Fruit fly (Drosophila melanogaster) whole organism, embryonic: ENCODE results near the gene CG7156.

Experiments
- Abd-B ChIP-seq: fragments of 200-800 bp; sonication (Bioruptor generic); optimal IDR thresholded peaks from 2 replicates; lab custom pipeline; 2018; ENCODE audit warnings: missing biosample characterization, mild to moderate bottlenecking, missing genetic modification characterization, moderate library complexity
- Awh ChIP-seq: fragments of 200-800 bp; sonication (Bioruptor generic); IDR thresholded peaks from 2 replicates; pipeline ENCODE4, ENCODE4 v1.3.6; 2022; ENCODE audit warnings: missing biosample characterization, missing genetic modification characterization
- CG10274 ChIP-seq: fragments of 200-800 bp; sonication (Bioruptor generic); optimal IDR thresholded peaks from 3 replicates; lab custom pipeline; 2017; ENCODE audit warnings: missing biosample characterization, mild to moderate bottlenecking, missing genetic modification characterization
- CG10366 ChIP-seq: fragments of 200-800 bp; sonication (Bioruptor generic); IDR thresholded peaks from 2 replicates; pipeline ENCODE4 v1.3.6; 2022; ENCODE audit warnings: missing biosample characterization, missing genetic modification characterization
- CG10431 ChIP-seq: fragments of 200-800 bp; sonication (Bioruptor generic); optimal IDR thresholded peaks from 3 replicates; lab custom pipeline; 2018; ENCODE audit warnings: missing biosample characterization, mild to moderate bottlenecking, missing genetic modification characterization
- CG11560 ChIP-seq: fragments of 200-800 bp; sonication (Bioruptor generic); IDR thresholded peaks from 3 replicates; pipeline ENCODE4 v1.3.6; 2022; ENCODE audit warnings: missing biosample characterization, missing genetic modification characterization
- CG11696 ChIP-seq: fragments of 200-800 bp; sonication (Bioruptor generic); IDR thresholded peaks from 2 replicates; pipeline ENCODE4 v1.3.6; 2022; ENCODE audit warnings: missing biosample characterization, missing genetic modification characterization
- CG12104 ChIP-seq: fragments of 200-800 bp; sonication (Bioruptor generic); optimal IDR thresholded peaks from 3 replicates; lab custom pipeline; 2016; ENCODE audit warnings: missing biosample characterization, missing genetic modification characterization
- CG12744 ChIP-seq: fragments of 200-800 bp; sonication (Bioruptor generic); optimal IDR thresholded peaks from 2 replicates; lab custom pipeline; 2016; ENCODE audit warnings: missing biosample characterization, missing genetic modification characterization
- CG14710 ChIP-seq: fragments of 200-800 bp; sonication (Bioruptor generic); optimal IDR thresholded peaks from 3 replicates; lab custom pipeline; 2019; ENCODE audit warnings: missing biosample characterization, mild to moderate bottlenecking, missing genetic modification characterization, moderate library complexity
- CG15011 ChIP-seq: fragments of 200-800 bp; sonication (Bioruptor generic); optimal IDR thresholded peaks from 3 replicates; lab custom pipeline; 2018; ENCODE audit warnings: missing biosample characterization, mild to moderate bottlenecking, missing genetic modification characterization
- CG18011 ChIP-seq: fragments of 200-800 bp; sonication (Bioruptor generic); optimal IDR thresholded peaks from 2 replicates; lab custom pipeline; 2017; ENCODE audit warnings: missing biosample characterization, missing genetic modification characterization, mild to moderate bottlenecking, moderate library complexity, missing genotype
- CG18599 ChIP-seq: fragments of 200-800 bp; sonication (Bioruptor generic); optimal IDR thresholded peaks from 3 replicates; lab custom pipeline; 2017; ENCODE audit warnings: missing biosample characterization, missing genetic modification characterization, mild to moderate bottlenecking, moderate library complexity, missing genetic modification reagents
- CG2199 ChIP-seq: fragments of 200-800 bp; sonication (Bioruptor generic); IDR thresholded peaks from 3 replicates; pipeline ENCODE4 v1.3.6; 2022; ENCODE audit warnings: missing biosample characterization, missing genetic modification characterization
- CG5245 ChIP-seq: fragments of 200-800 bp; sonication (Bioruptor generic); optimal IDR thresholded peaks from 3 replicates; lab custom pipeline; 2016; ENCODE audit warnings: missing biosample characterization, missing genetic modification characterization
- CG8290 ChIP-seq, 3 experiments: fragments of 200-800 bp; sonication (Bioruptor generic); optimal IDR thresholded peaks; 2 replicates each; lab custom pipeline; 2016 to 2019; ENCODE audit warnings: missing biosample characterization in 3 of 3, missing genetic modification characterization in 3 of 3, mild to moderate bottlenecking in 2 of 3, moderate library complexity in 1 of 3
- CG8478 ChIP-seq: fragments of >200 bp; optimal IDR thresholded peaks from 2 replicates; lab custom pipeline; 2018
- CG9609 ChIP-seq: fragments of 200-800 bp; sonication (Bioruptor generic); optimal IDR thresholded peaks from 3 replicates; lab custom pipeline; 2016; ENCODE audit warnings: missing biosample characterization, missing genetic modification characterization
- CTCF ChIP-seq: fragments of 200-800 bp; sonication (Bioruptor generic); optimal IDR thresholded peaks from 2 replicates; lab custom pipeline; 2017; ENCODE audit warnings: missing biosample characterization, mild to moderate bottlenecking, missing genetic modification characterization, moderate library complexity
- E2f2 ChIP-seq: fragments of 200-800 bp; sonication (Bioruptor generic); IDR thresholded peaks from 2 replicates; pipeline ENCODE4 v1.3.6; 2022; ENCODE audit warnings: missing biosample characterization, missing genetic modification characterization
- HmgD ChIP-seq: fragments of 200-800 bp; sonication (Bioruptor generic); optimal IDR thresholded peaks from 3 replicates; lab custom pipeline; 2016; ENCODE audit warnings: missing biosample characterization, missing genetic modification characterization
- Hr78 ChIP-seq, 2 experiments: fragments of 200-800 bp in 1 of 2; fragments of >200 bp in 1 of 2; sonication (Bioruptor generic) in 1 of 2; optimal IDR thresholded peaks; 2 replicates each; lab custom pipeline; 2017 to 2019; ENCODE audit warnings: missing biosample characterization in 2 of 2, missing genetic modification characterization in 2 of 2, mild to moderate bottlenecking in 1 of 2, moderate library complexity in 1 of 2
- PHDP ChIP-seq: fragments of 200-800 bp; sonication (Bioruptor generic); optimal IDR thresholded peaks from 3 replicates; lab custom pipeline; 2018; ENCODE audit warnings: missing biosample characterization, mild to moderate bottlenecking, missing genetic modification characterization, moderate library complexity
- Scr ChIP-seq: fragments of 200-800 bp; sonication (Bioruptor generic); IDR thresholded peaks from 2 replicates; pipeline ENCODE4 v1.3.6; 2022; ENCODE audit warnings: missing biosample characterization, missing genetic modification characterization; ENCODE audit not compliant: partially characterized antibody
- ab ChIP-seq: fragments of 200-800 bp; sonication (Bioruptor generic); optimal IDR thresholded peaks from 2 replicates; lab custom pipeline; 2016; ENCODE audit warnings: missing biosample characterization, missing genetic modification characterization
- cato ChIP-seq: fragments of 200-800 bp; sonication (Bioruptor generic); optimal IDR thresholded peaks from 2 replicates; lab custom pipeline; 2016; ENCODE audit warnings: missing biosample characterization, missing genetic modification characterization, borderline replicate concordance
- chm ChIP-seq: fragments of 200-800 bp; sonication (Bioruptor generic); IDR thresholded peaks from 2 replicates; pipeline ENCODE4 v1.3.6; 2022; ENCODE audit warnings: missing biosample characterization, missing genetic modification characterization
- dan ChIP-seq: fragments of 200-800 bp; sonication (Bioruptor generic); IDR thresholded peaks from 2 replicates; pipeline ENCODE4 v1.3.6; 2022; ENCODE audit warnings: missing biosample characterization, missing genetic modification characterization
- eve ChIP-seq, 2 experiments: fragments of >200 bp; optimal IDR thresholded peaks; 2 replicates each; lab custom pipeline; 2017; ENCODE audit warnings: missing biosample characterization in 2 of 2, missing genetic modification characterization in 2 of 2
- fd3F ChIP-seq: fragments of 200-800 bp; sonication (Bioruptor generic); optimal IDR thresholded peaks from 2 replicates; lab custom pipeline; 2018; ENCODE audit warnings: missing biosample characterization, mild to moderate bottlenecking, missing genetic modification characterization, moderate library complexity
- gcm2 ChIP-seq: fragments of 200-800 bp; sonication (Bioruptor generic); optimal IDR thresholded peaks from 2 replicates; lab custom pipeline; 2016; ENCODE audit warnings: missing biosample characterization, missing genetic modification characterization
- gem ChIP-seq: fragments of 200-800 bp; sonication (Bioruptor generic); optimal IDR thresholded peaks from 2 replicates; lab custom pipeline; 2019; ENCODE audit warnings: missing biosample characterization, mild to moderate bottlenecking, missing genetic modification characterization, moderate library complexity
- gfzf ChIP-seq: fragments of 200-800 bp; sonication (Bioruptor generic); optimal IDR thresholded peaks from 2 replicates; lab custom pipeline; 2016; ENCODE audit warnings: missing biosample characterization, mild to moderate bottlenecking, missing genetic modification characterization, moderate library complexity
- grau ChIP-seq: fragments of 200-800 bp; optimal IDR thresholded peaks from 3 replicates; lab custom pipeline; 2019; ENCODE audit warnings: missing biosample characterization, mild to moderate bottlenecking, missing genetic modification characterization, moderate library complexity
- ham ChIP-seq: fragments of 200-800 bp; sonication (Bioruptor generic); IDR thresholded peaks from 2 replicates; pipeline ENCODE4 v1.3.6; 2022; ENCODE audit warnings: missing biosample characterization, missing genetic modification characterization
- hb ChIP-seq: fragments of 200-800 bp; sonication (Bioruptor generic); IDR thresholded peaks from 3 replicates; pipeline ENCODE4 v1.3.6; 2022; ENCODE audit warnings: missing biosample characterization, missing genetic modification characterization; ENCODE audit not compliant: partially characterized antibody
- lbe ChIP-seq: fragments of 200-800 bp; sonication (Bioruptor generic); optimal IDR thresholded peaks from 2 replicates; lab custom pipeline; 2016; ENCODE audit warnings: missing biosample characterization, mild to moderate bottlenecking, missing genetic modification characterization
- luna ChIP-seq: fragments of 200-800 bp; sonication (Bioruptor generic); optimal IDR thresholded peaks from 2 replicates; lab custom pipeline; 2016; ENCODE audit warnings: missing biosample characterization, missing genetic modification characterization
- org-1 ChIP-seq: fragments of 200-800 bp; sonication (Bioruptor generic); optimal IDR thresholded peaks from 2 replicates; lab custom pipeline; 2017; ENCODE audit warnings: missing biosample characterization, missing genetic modification characterization
- pros ChIP-seq: fragments of 200-800 bp; sonication (Bioruptor generic); optimal IDR thresholded peaks from 3 replicates; lab custom pipeline; 2019; ENCODE audit warnings: missing biosample characterization, mild to moderate bottlenecking, missing genetic modification characterization, moderate library complexity
- pum ChIP-seq: fragments of 200-800 bp; sonication (Bioruptor generic); optimal IDR thresholded peaks from 2 replicates; lab custom pipeline; 2016; ENCODE audit warnings: missing biosample characterization, missing genetic modification characterization
- ro ChIP-seq: fragments of 200-800 bp; sonication (Bioruptor generic); IDR thresholded peaks from 2 replicates; pipeline ENCODE4 v1.3.6; 2022; ENCODE audit warnings: missing biosample characterization, missing genetic modification characterization
- sob ChIP-seq: fragments of 200-800 bp; sonication (Bioruptor generic); IDR thresholded peaks from 2 replicates; pipeline ENCODE4 v1.3.6; 2022; ENCODE audit warnings: missing biosample characterization, missing genetic modification characterization
- tap ChIP-seq: fragments of 200-800 bp; optimal IDR thresholded peaks from 3 replicates; lab custom pipeline; 2019; ENCODE audit warnings: missing biosample characterization, mild to moderate bottlenecking, missing genetic modification characterization, moderate library complexity
- tgo ChIP-seq: fragments of 200-800 bp; sonication (Bioruptor generic); IDR thresholded peaks from 3 replicates; pipeline ENCODE4 v1.3.6; 2022; ENCODE audit warnings: missing biosample characterization, missing genetic modification characterization
- tll ChIP-seq, 2 experiments: fragments of 200-800 bp in 1 of 2; fragments of >200 bp in 1 of 2; sonication (Bioruptor generic) in 1 of 2; optimal IDR thresholded peaks; 2 replicates each; lab custom pipeline; 2017 to 2019; ENCODE audit warnings: missing biosample characterization in 2 of 2, missing genetic modification characterization in 2 of 2, mild to moderate bottlenecking in 1 of 2, moderate library complexity in 1 of 2
- tna ChIP-seq: fragments of 200-800 bp; sonication (Bioruptor generic); IDR thresholded peaks from 2 replicates; pipeline ENCODE4 v1.3.6; 2022; ENCODE audit warnings: missing biosample characterization, missing genetic modification characterization; ENCODE audit not compliant: partially characterized antibody
- trh ChIP-seq: fragments of 200-800 bp; sonication (Bioruptor generic); optimal IDR thresholded peaks from 2 replicates; lab custom pipeline; 2016; ENCODE audit warnings: missing biosample characterization, missing genetic modification characterization
- z ChIP-seq: fragments of 200-800 bp; sonication (Bioruptor generic); IDR thresholded peaks from 3 replicates; pipeline ENCODE4 v1.3.6; 2022; ENCODE audit warnings: missing biosample characterization, missing genetic modification characterization

CG7156 gene

dm6 chr3R:18244171-18245043 is 2.4 kb upstream of the CG7156 start (continued):
- TF ChIP-seq CG10431 (GFP tag; lab: Kevin White, UChicago) (no peak), CG12744 (GFP tag; lab: Kevin White, UChicago) (no peak), CG8290 (GFP tag; optimal IDR thresholded peaks at IDR 0.05; lab: Kevin White, UChicago) (no peak), CG8290 (tag; optimal IDR thresholded peaks at IDR 0.05; lab: Kevin White, UChicago) (peak; percentile 10 to 69), CG18011 (GFP tag; lab: Kevin White, UChicago) (no peak), CG15011 (GFP tag; lab: Kevin White, UChicago) (no peak), CG9609 (GFP tag; lab: Kevin White, UChicago) (no peak), trh (no peak), CG2199 (GFP tag; lab: Robert Waterston, UW) (no peak), tap (no peak), E2f2 (GFP tag; lab: Robert Waterston, UW) (no peak), pum (GFP tag; lab: Kevin White, UChicago) (no peak), PHDP (tag; lab: Kevin White, UChicago) (no peak), gcm2 (GFP tag; lab: Kevin White, UChicago) (no peak), CG10274 (GFP tag; lab: Kevin White, UChicago) (no peak), cato (no peak), tna (no peak), luna (GFP tag; lab: Kevin White, UChicago) (no peak), chm (GFP tag; lab: Robert Waterston, UW) (no peak; the same call in 1 of the 2 replicates), ro (GFP tag; lab: Robert Waterston, UW) (no peak), z (GFP tag; lab: Robert Waterston, UW) (peak; percentile 51; the same call in 1 of the 3 replicates), pros (GFP tag; lab: Kevin White, UChicago) (no peak), Scr (GFP tag; lab: Robert Waterston, UW) (0 out of 2 replicates have a peak, but pooled peaks have one; percentile 6), CG10366 (no peak), Awh (GFP tag; lab: Robert Waterston, UW) (no peak), ab (GFP tag; lab: Kevin White, UChicago) (no peak), CG18599 (peak; percentile 17), CG14710 (tag; lab: Kevin White, UChicago) (no peak), CG5245 (no peak), CG11560 (tag; lab: Robert Waterston, UW) (no peak), CG12104 (GFP tag; lab: Kevin White, UChicago) (no peak), eve (GFP tag; optimal IDR thresholded peaks at IDR 0.05; lab: Kevin White, UChicago) (no peak), hb (GFP tag; lab: Robert Waterston, UW) (no peak), dan (GFP tag; lab: Robert Waterston, UW) (no peak), ham (GFP tag; lab: Robert Waterston, UW) (no peak), Hr78 (GFP tag; optimal IDR thresholded peaks at IDR 0.05; lab: Kevin White, UChicago) (peak in 1 of 2 experiments; percentile 59), HmgD (peak; percentile 26), Abd-B (GFP tag; lab: Kevin White, UChicago) (no peak), tll (GFP tag; optimal IDR thresholded peaks at IDR 0.05; lab: Kevin White, UChicago) (no peak), fd3F (GFP tag; lab: Kevin White, UChicago) (no peak), grau (tag; lab: Kevin White, UChicago) (peak; percentile 16), CG8478 (lab: Kevin White, UChicago) (peak; percentile 95), CG11696 (GFP tag; lab: Robert Waterston, UW) (no peak), tgo (GFP tag; lab: Robert Waterston, UW) (0 out of 3 replicates have a peak, but pooled peaks have one; percentile 13), CTCF (no peak), lbe (peak; percentile 16), gem (tag; lab: Kevin White, UChicago) (no peak), org-1 (GFP tag; lab: Kevin White, UChicago) (peak; percentile 3), gfzf (GFP tag; lab: Kevin White, UChicago) (no peak), sob (GFP tag; lab: Robert Waterston, UW) (no peak)
